Worm (Caenorhabditis elegans) whole organism, early embryonic: ENCODE data around the gene T19D12.6.

Source experiments
- B0310.2 ChIP-seq: sonication (generic microtip); optimal IDR thresholded peaks from 2 replicates; lab custom pipeline; 2016; ENCODE audit warnings: mild to moderate bottlenecking, missing genetic modification characterization, missing compliant biosample characterization
- F13C5.2 ChIP-seq: sonication (generic microtip); optimal IDR thresholded peaks from 2 replicates; lab custom pipeline; 2017; ENCODE audit warnings: mild to moderate bottlenecking, missing genetic modification characterization, inconsistent platforms, missing compliant biosample characterization
- aly-1 ChIP-seq: sonication (generic microtip); optimal IDR thresholded peaks from 2 replicates; lab custom pipeline; 2016; ENCODE audit warnings: missing genetic modification characterization, missing compliant biosample characterization
- ama-1 ChIP-seq: fragments of 150-350 bp; optimal IDR thresholded peaks from 2 replicates; lab custom pipeline; 2014
- ceh-13 ChIP-seq: fragments of 200-800 bp; sonication (Bioruptor generic); optimal IDR thresholded peaks from 2 replicates; lab custom pipeline; 2018; ENCODE audit warnings: mild to moderate bottlenecking, missing genetic modification characterization, missing compliant biosample characterization
- ceh-36 ChIP-seq: sonication (generic microtip); optimal IDR thresholded peaks from 2 replicates; lab custom pipeline; 2016; ENCODE audit warnings: missing genetic modification characterization, inconsistent platforms, missing compliant biosample characterization
- ets-7 ChIP-seq: sonication (generic microtip); optimal IDR thresholded peaks from 2 replicates; lab custom pipeline; 2016; ENCODE audit warnings: missing genotype, missing genetic modification characterization, missing compliant biosample characterization
- flt-1 ChIP-seq: fragments of 200-800 bp; sonication (Bioruptor generic); IDR thresholded peaks from 2 replicates; pipeline ENCODE4 v1.3.6; 2022; ENCODE audit warnings: missing genetic modification characterization, missing compliant biosample characterization
- hmbx-1 ChIP-seq: sonication (generic microtip); optimal IDR thresholded peaks from 2 replicates; lab custom pipeline; 2016; ENCODE audit warnings: mild to moderate bottlenecking, missing genetic modification characterization, missing compliant biosample characterization
- hmg-4 ChIP-seq: fragments of 200-800 bp; sonication (Bioruptor generic); optimal IDR thresholded peaks from 2 replicates; lab custom pipeline; 2018; ENCODE audit warnings: mild to moderate bottlenecking, missing genetic modification characterization, missing compliant biosample characterization
- hnd-1 ChIP-seq: sonication (generic microtip); optimal IDR thresholded peaks from 2 replicates; lab custom pipeline; 2016; ENCODE audit warnings: missing genetic modification characterization, missing compliant biosample characterization
- pes-1 ChIP-seq: fragments of 200-800 bp; sonication (Bioruptor generic); IDR thresholded peaks from 2 replicates; pipeline ENCODE4 v1.3.6; 2022; ENCODE audit warnings: missing genetic modification reagents, missing genetic modification characterization, missing compliant biosample characterization
- scrt-1 ChIP-seq: fragments of 200-800 bp; sonication (Bioruptor generic); IDR thresholded peaks from 2 replicates; pipeline ENCODE4 v1.3.6; 2022; ENCODE audit warnings: missing genetic modification characterization, missing compliant biosample characterization
- sea-1 ChIP-seq: fragments of 200-800 bp; sonication (Bioruptor generic); conservative IDR thresholded peaks from 2 replicates; pipeline ENCODE4 v1.3.6; 2022; ENCODE audit warnings: missing genetic modification characterization, missing compliant biosample characterization
- tbx-11 ChIP-seq: fragments of 200-800 bp; sonication (Bioruptor generic); IDR thresholded peaks from 2 replicates; pipeline ENCODE4 v1.3.6; 2022; ENCODE audit warnings: missing genetic modification characterization, missing compliant biosample characterization
- tbx-37 ChIP-seq: fragments of 200-800 bp; sonication (Bioruptor generic); conservative IDR thresholded peaks from 2 replicates; pipeline ENCODE4 v1.3.6; 2022; ENCODE audit warnings: missing genetic modification reagents, missing genetic modification characterization, missing compliant biosample characterization
- tra-4 ChIP-seq: sonication (generic microtip); optimal IDR thresholded peaks from 2 replicates; lab custom pipeline; 2017; ENCODE audit warnings: missing genetic modification characterization, missing compliant biosample characterization

Gene T19D12.6

ce11 chrII:6642651-6643167 lies at the start of gene T19D12.6:
T19D12.6 (minus strand) TSS chrII:6643117.
- TF ChIP-seq ceh-36 (tag; lab: Kevin White, UChicago) (no peak), flt-1 (GFP tag; lab: Robert Waterston, UW) (no peak), ama-1 (lab: Kevin White, UChicago) (no peak), hmbx-1 (tag; lab: Kevin White, UChicago) (no peak), tbx-37 (GFP tag; lab: Robert Waterston, UW) (no peak), hnd-1 (tag; lab: Kevin White, UChicago) (no peak), scrt-1 (GFP tag; lab: Robert Waterston, UW) (no peak), ets-7 (no peak), F13C5.2 (tag; lab: Kevin White, UChicago) (no peak), tra-4 (tag; lab: Kevin White, UChicago) (no peak), ceh-13 (GFP tag; lab: Kevin White, UChicago) (no peak), B0310.2 (no peak), aly-1 (tag; lab: Kevin White, UChicago) (no peak), tbx-11 (no peak)

DNA sequence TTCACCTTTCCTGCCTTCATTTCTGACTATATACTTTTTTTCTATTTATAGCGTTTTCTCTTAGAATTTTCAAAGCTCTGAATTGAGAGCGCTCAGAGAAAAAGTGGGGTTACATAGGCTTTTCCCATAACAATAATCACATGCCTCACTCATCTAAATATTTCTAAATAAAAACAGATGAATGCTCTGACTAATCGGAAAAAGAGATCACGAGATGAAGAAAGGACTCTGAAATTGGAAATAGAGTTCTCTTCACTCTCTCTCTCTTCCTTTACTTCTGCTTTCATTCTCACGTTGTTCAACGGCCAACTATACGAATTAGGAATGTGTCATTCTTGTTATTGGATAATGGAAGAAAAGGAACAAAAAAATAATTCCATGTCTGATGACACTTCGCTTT lies 46.2 kb upstream of the T19D12.6 start:
- TF ChIP-seq scrt-1 (GFP tag; lab: Robert Waterston, UW) (no peak), B0310.2 (no peak), ets-7 (no peak), pes-1 (GFP tag; lab: Robert Waterston, UW) (no peak), hnd-1 (tag; lab: Kevin White, UChicago) (no peak), tbx-37 (GFP tag; lab: Robert Waterston, UW) (no peak), tra-4 (tag; lab: Kevin White, UChicago) (no peak), ceh-36 (tag; lab: Kevin White, UChicago) (no peak), aly-1 (tag; lab: Kevin White, UChicago) (no peak), sea-1 (GFP tag; lab: Robert Waterston, UW) (no peak), ceh-13 (GFP tag; lab: Kevin White, UChicago) (no peak), hmbx-1 (tag; lab: Kevin White, UChicago) (no peak), tbx-11 (no peak), F13C5.2 (tag; lab: Kevin White, UChicago) (no peak), hmg-4 (GFP tag; lab: Kevin White, UChicago) (no peak), flt-1 (GFP tag; lab: Robert Waterston, UW) (no peak), ama-1 (lab: Kevin White, UChicago) (no peak)

DNA sequence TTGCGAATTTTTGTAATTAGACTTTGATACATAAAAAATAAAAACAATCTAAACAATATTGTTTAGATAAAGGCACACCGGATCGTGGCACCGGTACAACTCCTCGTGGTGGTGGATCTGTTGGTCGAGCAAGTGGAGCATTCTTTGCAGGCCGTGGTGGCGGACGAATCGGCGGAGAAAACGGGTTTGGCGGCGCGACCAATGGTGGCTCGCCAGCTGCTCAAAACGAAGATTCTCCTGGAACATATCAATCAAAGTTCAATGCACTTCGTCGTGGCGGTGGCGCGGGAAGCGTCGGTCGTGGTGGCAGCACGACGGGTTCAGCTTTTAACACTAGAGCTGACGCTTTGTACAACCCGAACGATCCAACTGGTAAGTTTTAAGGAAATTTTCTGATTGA lies 43.0 kb upstream of the T19D12.6 start:
- no peak for TF ChIP-seq hnd-1 (tag; lab: Kevin White, UChicago)
- TF ChIP-seq aly-1 (tag; lab: Kevin White, UChicago), result no peak
- no peak for TF ChIP-seq scrt-1 (GFP tag; lab: Robert Waterston, UW)
- TF ChIP-seq ceh-36 (tag; lab: Kevin White, UChicago), result no peak
- no peak for TF ChIP-seq flt-1 (GFP tag; lab: Robert Waterston, UW)
- no peak for TF ChIP-seq sea-1 (GFP tag; lab: Robert Waterston, UW)
- TF ChIP-seq ama-1 (lab: Kevin White, UChicago), result no peak
- no peak for TF ChIP-seq tbx-37 (GFP tag; lab: Robert Waterston, UW)
- no peak for TF ChIP-seq hmbx-1 (tag; lab: Kevin White, UChicago)
- no peak for TF ChIP-seq hmg-4 (GFP tag; lab: Kevin White, UChicago)
- TF ChIP-seq F13C5.2 (tag; lab: Kevin White, UChicago), result no peak
- no peak for TF ChIP-seq tbx-11
- TF ChIP-seq tra-4 (tag; lab: Kevin White, UChicago), result no peak
- no peak for TF ChIP-seq pes-1 (GFP tag; lab: Robert Waterston, UW)
- no peak for TF ChIP-seq B0310.2
- no peak for TF ChIP-seq ceh-13 (GFP tag; lab: Kevin White, UChicago)

ce11 chrII:6683663-6684285 lies 40.9 kb upstream of the T19D12.6 start, which contains the start of gene gyf-1:
gyf-1 (plus strand) TSS chrII:6684235.
- TF ChIP-seq ama-1 (lab: Kevin White, UChicago) (no peak), hnd-1 (tag; lab: Kevin White, UChicago) (no peak), tbx-11 (no peak), ceh-36 (tag; lab: Kevin White, UChicago) (no peak), tbx-37 (GFP tag; lab: Robert Waterston, UW) (no peak), sea-1 (GFP tag; lab: Robert Waterston, UW) (no peak), ets-7 (no peak), B0310.2 (no peak), hmg-4 (GFP tag; lab: Kevin White, UChicago) (no peak), aly-1 (tag; lab: Kevin White, UChicago) (no peak), hmbx-1 (tag; lab: Kevin White, UChicago) (no peak), pes-1 (GFP tag; lab: Robert Waterston, UW) (no peak)

- TF ChIP-seq aly-1 (tag; lab: Kevin White, UChicago) (no peak), hnd-1 (tag; lab: Kevin White, UChicago) (no peak), flt-1 (GFP tag; lab: Robert Waterston, UW) (no peak), tbx-11 (no peak), tra-4 (tag; lab: Kevin White, UChicago) (no peak), sea-1 (GFP tag; lab: Robert Waterston, UW) (no peak), tbx-37 (GFP tag; lab: Robert Waterston, UW) (no peak), hmg-4 (GFP tag; lab: Kevin White, UChicago) (no peak), ets-7 (no peak)
These were observed 40.0 kb upstream of the T19D12.6 start for ce11 chrII:6682918-6683317.

DNA sequence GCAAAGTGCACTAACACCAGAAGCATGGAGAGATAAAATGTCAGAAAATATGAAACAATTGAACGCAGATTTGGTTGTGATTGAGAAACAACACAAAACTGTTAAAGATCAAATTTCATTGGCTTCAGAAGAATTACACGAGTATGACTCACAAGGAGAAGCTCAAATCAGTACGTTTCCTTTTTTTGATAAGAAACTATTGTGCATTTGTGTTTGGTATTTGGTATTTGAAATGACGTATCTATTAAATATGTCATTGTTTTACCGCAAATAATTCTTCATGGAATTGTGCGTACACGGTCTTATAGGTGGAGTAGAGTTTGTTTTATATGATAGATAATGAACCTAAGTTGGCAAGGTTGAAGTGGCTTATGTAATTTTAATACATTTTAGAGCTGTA lies 38.6 kb upstream of the T19D12.6 start:
- no peak for TF ChIP-seq flt-1 (GFP tag; lab: Robert Waterston, UW)

- TF ChIP-seq ama-1 (lab: Kevin White, UChicago), result no peak
- no peak for TF ChIP-seq tbx-37 (GFP tag; lab: Robert Waterston, UW)
- TF ChIP-seq ceh-36 (tag; lab: Kevin White, UChicago), result no peak
- TF ChIP-seq ceh-13 (GFP tag; lab: Kevin White, UChicago), result no peak
- TF ChIP-seq flt-1 (GFP tag; lab: Robert Waterston, UW), result no peak
- no peak for TF ChIP-seq B0310.2
These were observed 36.8 kb upstream of the T19D12.6 start, which contains the start of gene ift-74 for ce11 chrII:6679724-6680123. ift-74 (plus strand) TSS chrII:6680024.
